Worm (Caenorhabditis elegans) whole organism, L2 larva: ENCODE measurements around the gene F47B7.4.

Source experiments
- ama-1 ChIP-seq: fragments of 150-350 bp; optimal IDR thresholded peaks from 2 replicates; lab custom pipeline; 2018; ENCODE audit warnings: inconsistent platforms
- lin-39 ChIP-seq: fragments of 150-350 bp; optimal IDR thresholded peaks from 2 replicates; lab custom pipeline; 2014; ENCODE audit warnings: missing biosample characterization, missing genetic modification reagents, missing genetic modification characterization
- nhr-10 ChIP-seq: sonication (generic microtip); optimal IDR thresholded peaks from 2 replicates; lab custom pipeline; 2017; ENCODE audit warnings: missing biosample characterization, missing genetic modification characterization
- nhr-11 ChIP-seq: fragments of 150-350 bp; optimal IDR thresholded peaks from 2 replicates; lab custom pipeline; 2014; ENCODE audit warnings: missing biosample characterization, missing genetic modification characterization
- nhr-129 ChIP-seq: fragments of 150-350 bp; optimal IDR thresholded peaks from 2 replicates; lab custom pipeline; 2014; ENCODE audit warnings: missing biosample characterization, missing genetic modification characterization
- nhr-237 ChIP-seq: fragments of 150-350 bp; optimal IDR thresholded peaks from 2 replicates; lab custom pipeline; 2014; ENCODE audit warnings: missing biosample characterization, missing genetic modification characterization
- nhr-25 ChIP-seq: fragments of 150-350 bp; sonication (generic microtip); optimal IDR thresholded peaks from 3 replicates; lab custom pipeline; 2014; ENCODE audit warnings: missing biosample characterization, missing genetic modification characterization
- nhr-77 ChIP-seq: fragments of 150-350 bp; optimal IDR thresholded peaks from 2 replicates; lab custom pipeline; 2014; ENCODE audit warnings: missing biosample characterization, missing genetic modification characterization
- snpc-4 ChIP-seq: fragments of 150-350 bp; optimal IDR thresholded peaks from 2 replicates; lab custom pipeline; 2014; ENCODE audit warnings: missing biosample characterization, missing genetic modification characterization
- unc-62 ChIP-seq: fragments of 150-350 bp; optimal IDR thresholded peaks from 2 replicates; lab custom pipeline; 2014; ENCODE audit warnings: missing biosample characterization, missing genetic modification reagents, missing genetic modification characterization
- zag-1 ChIP-seq: fragments of 150-350 bp; optimal IDR thresholded peaks from 2 replicates; lab custom pipeline; 2014; ENCODE audit warnings: missing biosample characterization, missing genetic modification characterization

ce11 chrX:3814827-3815226 lies 48.4 kb upstream of the F47B7.4 start:
- TF ChIP-seq nhr-25 (tag; lab: Kevin White, UChicago) (no peak), ama-1 (lab: Kevin White, UChicago) (no peak), nhr-129 (tag; lab: Kevin White, UChicago) (no peak), unc-62 (GFP tag; lab: Kevin White, UChicago) (no peak), lin-39 (no peak), nhr-11 (tag; lab: Kevin White, UChicago) (no peak), nhr-10 (no peak), snpc-4 (tag; lab: Kevin White, UChicago) (no peak), zag-1 (tag; lab: Kevin White, UChicago) (no peak), nhr-77 (tag; lab: Kevin White, UChicago) (no peak), nhr-237 (no peak)
